Worm (Caenorhabditis elegans) whole organism, L2 larva: ENCODE results near the gene chmp-7.

Experiments used
- C34F6.9 ChIP-seq: fragments of 150-350 bp; optimal IDR thresholded peaks from 2 replicates; lab custom pipeline; 2014; ENCODE audit warnings: missing biosample characterization, missing genetic modification characterization
- aly-2 ChIP-seq: fragments of 150-350 bp; optimal IDR thresholded peaks from 2 replicates; lab custom pipeline; 2014; ENCODE audit warnings: missing biosample characterization, missing genetic modification characterization
- nhr-11 ChIP-seq: fragments of 150-350 bp; optimal IDR thresholded peaks from 2 replicates; lab custom pipeline; 2014; ENCODE audit warnings: missing biosample characterization, missing genetic modification characterization
- nhr-237 ChIP-seq: fragments of 150-350 bp; optimal IDR thresholded peaks from 2 replicates; lab custom pipeline; 2014; ENCODE audit warnings: missing biosample characterization, missing genetic modification characterization
- skn-1 ChIP-seq: sonication (generic microtip); optimal IDR thresholded peaks from 2 replicates; lab custom pipeline; 2017; ENCODE audit warnings: missing biosample characterization, missing genetic modification characterization
- sma-3 ChIP-seq: sonication (generic microtip); optimal IDR thresholded peaks from 2 replicates; lab custom pipeline; 2016; ENCODE audit warnings: missing genetic modification reagents, missing genetic modification characterization, missing compliant biosample characterization
- snpc-4 ChIP-seq: fragments of 150-350 bp; optimal IDR thresholded peaks from 2 replicates; lab custom pipeline; 2014; ENCODE audit warnings: missing biosample characterization, missing genetic modification characterization
- unc-39 ChIP-seq: fragments of 150-350 bp; optimal IDR thresholded peaks from 2 replicates; lab custom pipeline; 2014; ENCODE audit warnings: missing biosample characterization, missing genetic modification characterization
- unc-62 ChIP-seq: fragments of 150-350 bp; optimal IDR thresholded peaks from 2 replicates; lab custom pipeline; 2014; ENCODE audit warnings: missing biosample characterization, missing genetic modification reagents, missing genetic modification characterization

- peak; percentile 66 for TF ChIP-seq snpc-4 (tag; lab: Kevin White, UChicago)
- peak; percentile 98 for TF ChIP-seq C34F6.9
- TF ChIP-seq sma-3 (GFP tag; lab: Kevin White, UChicago): peak; percentile 79
- peak; percentile 59 for TF ChIP-seq skn-1
- peak; percentile 32 for TF ChIP-seq nhr-11 (tag; lab: Kevin White, UChicago)
- TF ChIP-seq unc-62 (GFP tag; lab: Kevin White, UChicago): peak; percentile 20
- no peak for TF ChIP-seq aly-2 (tag; lab: Kevin White, UChicago)
- no peak for TF ChIP-seq nhr-237 (tag; lab: Kevin White, UChicago)
- no peak for TF ChIP-seq unc-39 (tag; lab: Kevin White, UChicago)
These were observed at the start of gene chmp-7 for ce11 chrII:9054604-9055003.
